Worm (Caenorhabditis elegans) whole organism, L4 larva: ENCODE results near the gene nud-1.

Source experiments
- ceh-82 ChIP-seq: sonication (generic microtip); optimal IDR thresholded peaks from 2 replicates; lab custom pipeline; 2017; ENCODE audit warnings: missing biosample characterization, missing genetic modification characterization
- pha-4 ChIP-seq, 2 experiments: fragments of 150-350 bp in 1 of 2; fragments of 200-800 bp in 1 of 2; sonication (Bioruptor generic) in 1 of 2; IDR thresholded peaks in 1 of 2; optimal IDR thresholded peaks in 1 of 2; 2 replicates each; pipeline versions ENCODE4 v1.3.6 to Lab custom; 2014 to 2022; ENCODE audit warnings: missing genetic modification characterization in 2 of 2, missing genetic modification reagents in 2 of 2, missing biosample characterization in 1 of 2, missing compliant biosample characterization in 1 of 2

DNA sequence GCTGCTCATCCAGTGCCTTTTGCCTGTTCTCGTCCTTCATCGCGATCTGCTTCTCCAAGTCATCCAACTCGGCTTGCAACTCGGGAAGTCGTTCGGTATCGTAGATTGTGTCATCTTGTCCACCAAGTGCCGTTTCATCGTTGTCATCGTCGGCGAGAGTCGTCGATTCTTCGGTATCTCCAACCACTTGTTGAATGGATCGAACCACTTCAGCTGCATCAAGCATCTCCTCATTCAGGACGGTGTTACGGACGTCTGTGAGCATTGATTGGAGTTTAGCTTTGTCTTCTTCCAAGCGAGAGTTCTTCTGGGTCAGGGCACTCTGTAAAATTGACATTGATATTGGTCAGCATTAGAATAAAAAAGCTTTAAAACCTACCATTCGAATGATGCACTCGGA lies 35.8 kb upstream of the nud-1 start:
- TF ChIP-seq pha-4 (GFP tag; IDR thresholded peaks at IDR 0.05; lab: Robert Waterston, UW) (no peak), pha-4 (tag; optimal IDR thresholded peaks at IDR 0.05; lab: Kevin White, UChicago) (no peak), ceh-82 (tag; lab: Kevin White, UChicago) (no peak)
